Fruit fly (Drosophila melanogaster): ENCODE data around the gene CG16853.

DNA sequence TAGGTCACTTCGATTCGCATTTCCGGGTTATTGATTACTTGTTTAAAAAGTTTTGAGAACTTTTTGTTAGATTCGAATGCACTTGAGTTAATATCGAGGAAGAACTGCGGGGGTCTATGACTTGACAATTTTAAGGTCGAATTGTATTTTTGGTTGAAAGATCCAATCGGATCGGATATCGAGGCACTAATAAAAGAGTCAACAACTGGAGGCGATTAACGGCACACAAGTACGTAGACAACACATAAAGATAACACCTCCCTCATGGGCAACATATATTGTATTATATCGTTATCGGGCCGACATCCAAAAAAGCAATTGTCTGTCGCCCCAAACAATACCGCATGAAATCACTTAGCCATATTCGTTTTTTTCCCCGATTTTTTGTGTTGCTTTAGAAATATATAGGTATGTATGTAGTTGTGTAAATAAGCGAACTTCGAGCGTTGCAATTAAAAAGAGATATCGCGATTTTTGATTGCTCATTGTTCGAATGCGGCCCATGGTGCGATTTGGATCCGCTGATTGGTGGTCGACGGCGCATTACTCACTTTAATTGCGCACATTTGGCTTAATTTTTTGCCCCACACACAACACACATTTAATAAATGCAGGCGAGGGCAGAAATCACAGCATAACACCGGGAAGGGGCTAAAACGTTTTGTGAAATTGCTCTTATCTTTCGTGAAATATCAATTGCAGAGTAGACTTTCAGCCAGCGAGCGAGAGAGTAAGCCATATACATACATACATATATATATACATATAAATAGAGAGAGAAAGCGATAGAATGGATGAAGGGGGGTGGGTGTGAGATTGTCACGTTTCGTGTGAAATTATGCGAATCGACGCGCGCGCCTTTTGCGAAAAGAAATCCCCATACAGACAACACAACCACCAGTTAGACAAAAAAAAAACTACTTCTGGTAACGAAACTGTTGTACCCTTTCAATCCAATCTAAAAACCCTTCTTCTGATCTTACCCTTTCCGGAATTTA, 30.9 kb upstream of the CG16853 start:
- no peak for TF ChIP-seq ttk (optimal IDR thresholded peaks at IDR 0.05)
- no peak for TF ChIP-seq h (optimal IDR thresholded peaks at IDR 0.05)
